Worm (Caenorhabditis elegans) whole organism, L3 larva: ENCODE results near the gene F22F4.5.

ENCODE experiments used
- ZK546.5 ChIP-seq: sonication (generic microtip); optimal IDR thresholded peaks from 2 replicates; lab custom pipeline; 2017; ENCODE audit warnings: missing biosample characterization, missing genetic modification characterization
- aly-2 ChIP-seq: fragments of 150-350 bp; optimal IDR thresholded peaks from 2 replicates; lab custom pipeline; 2014; ENCODE audit warnings: missing biosample characterization, missing genetic modification characterization
- ama-1 ChIP-seq: fragments of 150-350 bp; optimal IDR thresholded peaks from 2 replicates; lab custom pipeline; 2018
- ceh-16 ChIP-seq: sonication (generic microtip); optimal IDR thresholded peaks from 2 replicates; lab custom pipeline; 2017; ENCODE audit warnings: missing biosample characterization, missing genetic modification characterization
- ceh-28 ChIP-seq: fragments of 150-350 bp; optimal IDR thresholded peaks from 2 replicates; lab custom pipeline; 2014; ENCODE audit warnings: missing biosample characterization, missing genetic modification reagents, missing genetic modification characterization
- ceh-82 ChIP-seq: fragments of 150-350 bp; optimal IDR thresholded peaks from 2 replicates; lab custom pipeline; 2014; ENCODE audit warnings: missing biosample characterization, missing genetic modification characterization
- ceh-9 ChIP-seq: sonication (generic microtip); optimal IDR thresholded peaks from 2 replicates; lab custom pipeline; 2018; ENCODE audit warnings: missing biosample characterization, missing genetic modification characterization
- daf-12 ChIP-seq: fragments of 150-350 bp; optimal IDR thresholded peaks from 2 replicates; lab custom pipeline; 2014; ENCODE audit warnings: missing biosample characterization, missing genetic modification reagents, missing genetic modification characterization
- egl-5 ChIP-seq: fragments of 150-350 bp; optimal IDR thresholded peaks from 2 replicates; lab custom pipeline; 2017; ENCODE audit warnings: missing biosample characterization, missing genetic modification reagents, missing genetic modification characterization, inconsistent platforms
- elt-1 ChIP-seq: fragments of 150-350 bp; optimal IDR thresholded peaks from 2 replicates; lab custom pipeline; 2014; ENCODE audit warnings: missing biosample characterization, missing genetic modification characterization
- elt-2 ChIP-seq: sonication (generic microtip); optimal IDR thresholded peaks from 2 replicates; lab custom pipeline; 2016; ENCODE audit warnings: missing genetic modification reagents, mild to moderate bottlenecking, missing genetic modification characterization, missing compliant biosample characterization
- elt-3 ChIP-seq, 3 experiments: fragments of 150-350 bp in 1 of 3; sonication (generic microtip) in 2 of 3; optimal IDR thresholded peaks; 2 replicates in 2 of 3; 4 replicates in 1 of 3; lab custom pipeline; 2014 to 2017; ENCODE audit warnings: missing biosample characterization in 3 of 3, missing genetic modification characterization in 3 of 3
- eor-1 ChIP-seq, 2 experiments: fragments of 150-350 bp; optimal IDR thresholded peaks; 2 replicates each; lab custom pipeline; 2014 to 2018; ENCODE audit warnings: missing biosample characterization in 2 of 2, missing genetic modification characterization in 2 of 2
- fkh-10 ChIP-seq: sonication (generic microtip); optimal IDR thresholded peaks from 2 replicates; lab custom pipeline; 2017; ENCODE audit warnings: missing biosample characterization, missing genetic modification reagents, missing genetic modification characterization
- fkh-2 ChIP-seq: fragments of 150-350 bp; optimal IDR thresholded peaks from 2 replicates; lab custom pipeline; 2014; ENCODE audit warnings: missing biosample characterization, missing genetic modification reagents, missing genetic modification characterization
- hmg-11 ChIP-seq: sonication (generic microtip); optimal IDR thresholded peaks from 2 replicates; lab custom pipeline; 2016; ENCODE audit warnings: missing genetic modification characterization, missing compliant biosample characterization
- jun-1 ChIP-seq: fragments of 150-350 bp; optimal IDR thresholded peaks from 2 replicates; lab custom pipeline; 2014; ENCODE audit warnings: missing biosample characterization, missing genetic modification reagents, missing genetic modification characterization
- lin-39 ChIP-seq: fragments of 150-350 bp; optimal IDR thresholded peaks from 2 replicates; lab custom pipeline; 2018; ENCODE audit warnings: missing biosample characterization, missing genetic modification reagents, missing genetic modification characterization
- mdl-1 ChIP-seq: fragments of 150-350 bp; optimal IDR thresholded peaks from 2 replicates; lab custom pipeline; 2014; ENCODE audit warnings: missing biosample characterization, missing genetic modification characterization
- mml-1 ChIP-seq: fragments of 150-350 bp; sonication (generic microtip); optimal IDR thresholded peaks from 3 replicates; lab custom pipeline; 2014; ENCODE audit warnings: missing biosample characterization, missing genetic modification characterization
- nfya-1 ChIP-seq: sonication (generic microtip); optimal IDR thresholded peaks from 2 replicates; lab custom pipeline; 2017; ENCODE audit warnings: missing genetic modification characterization, mild to moderate bottlenecking, missing compliant biosample characterization, antibody characterized with exemption, moderate library complexity; ENCODE audit not compliant: insufficient read depth
- nhr-11 ChIP-seq: fragments of 150-350 bp; optimal IDR thresholded peaks from 2 replicates; lab custom pipeline; 2014; ENCODE audit warnings: missing biosample characterization, missing genetic modification characterization
- nhr-23 ChIP-seq: fragments of 150-350 bp; optimal IDR thresholded peaks from 2 replicates; lab custom pipeline; 2014; ENCODE audit warnings: missing biosample characterization, missing genetic modification reagents, missing genetic modification characterization
- nhr-237 ChIP-seq: fragments of 150-350 bp; optimal IDR thresholded peaks from 2 replicates; lab custom pipeline; 2014; ENCODE audit warnings: missing biosample characterization, missing genetic modification characterization
- nhr-25 ChIP-seq: sonication (generic microtip); optimal IDR thresholded peaks from 2 replicates; lab custom pipeline; 2017; ENCODE audit warnings: missing biosample characterization, missing genetic modification characterization
- nhr-28 ChIP-seq: fragments of 150-350 bp; optimal IDR thresholded peaks from 2 replicates; lab custom pipeline; 2014; ENCODE audit warnings: missing biosample characterization, missing genetic modification characterization
- nhr-43 ChIP-seq: sonication (generic microtip); optimal IDR thresholded peaks from 2 replicates; lab custom pipeline; 2016; ENCODE audit warnings: mild to moderate bottlenecking, missing genetic modification characterization, missing compliant biosample characterization; ENCODE audit not compliant: poor library complexity, severe bottlenecking
- nhr-67 ChIP-seq: fragments of 150-350 bp; optimal IDR thresholded peaks from 2 replicates; lab custom pipeline; 2014; ENCODE audit warnings: missing biosample characterization, missing genetic modification characterization
- nhr-76 ChIP-seq: fragments of 150-350 bp; sonication (generic microtip); optimal IDR thresholded peaks from 5 replicates; lab custom pipeline; 2014; ENCODE audit warnings: missing biosample characterization, missing genetic modification characterization
- nhr-77 ChIP-seq: fragments of 150-350 bp; optimal IDR thresholded peaks from 2 replicates; lab custom pipeline; 2014; ENCODE audit warnings: missing biosample characterization, missing genetic modification characterization
- pha-4 ChIP-seq: fragments of 150-350 bp; optimal IDR thresholded peaks from 2 replicates; lab custom pipeline; 2014; ENCODE audit warnings: missing biosample characterization, missing genetic modification reagents, missing genetic modification characterization
- sea-2 ChIP-seq: fragments of 150-350 bp; sonication (generic microtip); optimal IDR thresholded peaks from 4 replicates; lab custom pipeline; 2014; ENCODE audit warnings: missing biosample characterization, missing genetic modification reagents, missing genetic modification characterization
- skn-1 ChIP-seq: fragments of 150-350 bp; optimal IDR thresholded peaks from 2 replicates; lab custom pipeline; 2014; ENCODE audit warnings: missing biosample characterization, missing genetic modification characterization
- tbx-2 ChIP-seq: sonication (generic microtip); optimal IDR thresholded peaks from 2 replicates; lab custom pipeline; 2016; ENCODE audit warnings: mild to moderate bottlenecking, missing genetic modification characterization, missing compliant biosample characterization
- unc-39 ChIP-seq: sonication (generic microtip); optimal IDR thresholded peaks from 4 replicates; lab custom pipeline; 2017; ENCODE audit warnings: missing biosample characterization, missing genetic modification characterization
- zag-1 ChIP-seq: fragments of 150-350 bp; optimal IDR thresholded peaks from 2 replicates; lab custom pipeline; 2014; ENCODE audit warnings: missing biosample characterization, missing genetic modification characterization
- ztf-11 ChIP-seq: fragments of 150-350 bp; optimal IDR thresholded peaks from 2 replicates; lab custom pipeline; 2014; ENCODE audit warnings: missing biosample characterization, missing genetic modification characterization
- ztf-4 ChIP-seq: fragments of 150-350 bp; optimal IDR thresholded peaks from 2 replicates; lab custom pipeline; 2014; ENCODE audit warnings: missing biosample characterization, missing genetic modification characterization

F22F4.5 gene

ce11 chrX:5975228-5975627 is 17.4 kb downstream of the F22F4.5 start:
- no peak for TF ChIP-seq skn-1 (tag; lab: Kevin White, UChicago)
- TF ChIP-seq ZK546.5 (tag; lab: Kevin White, UChicago): no peak
- no peak for TF ChIP-seq fkh-2 (tag; lab: Kevin White, UChicago)
- TF ChIP-seq hmg-11 (tag; lab: Kevin White, UChicago): no peak
- no peak for TF ChIP-seq ceh-16 (tag; lab: Kevin White, UChicago)
- no peak for TF ChIP-seq nhr-28 (tag; lab: Kevin White, UChicago)
- TF ChIP-seq nhr-76 (tag; lab: Kevin White, UChicago): no peak
- no peak for TF ChIP-seq unc-39 (tag; lab: Kevin White, UChicago)
- no peak for TF ChIP-seq nhr-11 (tag; lab: Kevin White, UChicago)
- no peak for TF ChIP-seq nhr-77 (tag; lab: Kevin White, UChicago)
- no peak for TF ChIP-seq pha-4
- no peak for TF ChIP-seq fkh-10
- TF ChIP-seq aly-2: no peak
- TF ChIP-seq jun-1 (tag; lab: Kevin White, UChicago): no peak
- no peak for TF ChIP-seq ceh-9 (tag; lab: Kevin White, UChicago)
- TF ChIP-seq nhr-43 (tag; lab: Kevin White, UChicago): no peak
- TF ChIP-seq elt-3 (tag; optimal IDR thresholded peaks at IDR 0.05; lab: Kevin White, UChicago): no peak
- no peak for TF ChIP-seq ama-1 (lab: Kevin White, UChicago)
- no peak for TF ChIP-seq nfya-1 (tag; lab: Kevin White, UChicago)

- no peak for TF ChIP-seq fkh-2 (tag; lab: Kevin White, UChicago)
- TF ChIP-seq lin-39 (tag; lab: Kevin White, UChicago): peak; percentile 48
- TF ChIP-seq nfya-1 (tag; lab: Kevin White, UChicago): peak; percentile 2
Measured at ce11 chrX:5972212-5972611, 20.5 kb downstream of the F22F4.5 start.

- TF ChIP-seq pha-4 (peak; percentile 22), jun-1 (tag; lab: Kevin White, UChicago) (peak; percentile 43), nhr-23 (tag; lab: Kevin White, UChicago) (no peak), aly-2 (no peak), ztf-11 (tag; lab: Kevin White, UChicago) (no peak), elt-2 (tag; lab: Kevin White, UChicago) (peak; percentile 91), nhr-28 (tag; lab: Kevin White, UChicago) (no peak), nhr-67 (no peak), elt-1 (tag; lab: Kevin White, UChicago) (no peak), zag-1 (no peak)
Measured at ce11 chrX:5962560-5962959, 30.1 kb downstream of the F22F4.5 start.

ce11 chrX:5960872-5961271 is 31.8 kb downstream of the F22F4.5 start:
- TF ChIP-seq ztf-4 (tag; lab: Kevin White, UChicago) (no peak), ceh-82 (no peak), egl-5 (tag; lab: Kevin White, UChicago) (no peak), nfya-1 (tag; lab: Kevin White, UChicago) (no peak), sea-2 (GFP tag; lab: Kevin White, UChicago) (no peak), daf-12 (tag; lab: Kevin White, UChicago) (no peak), fkh-10 (no peak), pha-4 (no peak), nhr-23 (tag; lab: Kevin White, UChicago) (no peak)
- TF ChIP-seq, all 47 proteins: peak for 0

ce11 chrX:5958815-5959214 is 33.9 kb downstream of the F22F4.5 start, which contains the start of gene R07E4.1:
TSS of gene R07E4.1 (plus strand) at chrX:5959115.
- TF ChIP-seq ama-1 (lab: Kevin White, UChicago): no peak

ce11 chrX:5956130-5956529 is 36.5 kb downstream of the F22F4.5 start:
- TF ChIP-seq hmg-11 (tag; lab: Kevin White, UChicago): no peak
- TF ChIP-seq nhr-28 (tag; lab: Kevin White, UChicago): no peak
- TF ChIP-seq tbx-2 (tag; lab: Kevin White, UChicago): no peak
- TF ChIP-seq eor-1 (tag; optimal IDR thresholded peaks at IDR 0.05; lab: Kevin White, UChicago): no peak
- TF ChIP-seq nhr-25: no peak
- no peak for TF ChIP-seq ceh-28 (tag; lab: Kevin White, UChicago)
- TF ChIP-seq elt-2 (tag; lab: Kevin White, UChicago): no peak
- TF ChIP-seq nhr-23 (tag; lab: Kevin White, UChicago): no peak
- TF ChIP-seq fkh-10: no peak
- TF ChIP-seq ama-1 (lab: Kevin White, UChicago): no peak
- no peak for TF ChIP-seq nhr-237 (tag; lab: Kevin White, UChicago)
- TF ChIP-seq ceh-82: no peak
- TF ChIP-seq ztf-4 (tag; lab: Kevin White, UChicago): no peak
- no peak for TF ChIP-seq ceh-16 (tag; lab: Kevin White, UChicago)
- TF ChIP-seq mml-1 (tag; lab: Kevin White, UChicago): no peak
- TF ChIP-seq mdl-1: no peak
- no peak for TF ChIP-seq nhr-43 (tag; lab: Kevin White, UChicago)
- no peak for TF ChIP-seq nhr-67
- TF ChIP-seq, all 47 proteins: peak for 0
